Fruit fly (Drosophila melanogaster) whole organism, embryonic: Measurements from ENCODE around the gene Dis3.

Experiments used
- Ada2b ChIP-seq: fragments of 200-800 bp; sonication (Bioruptor generic); IDR thresholded peaks from 2 replicates; pipeline ENCODE4 v1.3.6; 2022; ENCODE audit warnings: missing biosample characterization, missing genetic modification characterization
- Antp ChIP-seq: fragments of 200-800 bp; sonication (Bioruptor generic); optimal IDR thresholded peaks from 3 replicates; lab custom pipeline; 2016; ENCODE audit warnings: missing biosample characterization, missing genetic modification characterization
- BEAF-32 ChIP-seq: fragments of 200-800 bp; sonication (Bioruptor generic); optimal IDR thresholded peaks from 3 replicates; lab custom pipeline; 2017; ENCODE audit warnings: missing biosample characterization, missing genetic modification characterization, mild to moderate bottlenecking, moderate library complexity, missing genetic modification reagents
- CG13123 ChIP-seq: fragments of 200-800 bp; sonication (Bioruptor generic); optimal IDR thresholded peaks from 2 replicates; lab custom pipeline; 2016; ENCODE audit warnings: missing biosample characterization, missing genetic modification characterization
- CG13775 ChIP-seq: fragments of 200-800 bp; sonication (Bioruptor generic); optimal IDR thresholded peaks from 3 replicates; lab custom pipeline; 2017; ENCODE audit warnings: missing biosample characterization, mild to moderate bottlenecking, missing genetic modification characterization
- CG16813 ChIP-seq: fragments of 200-800 bp; sonication (Bioruptor generic); IDR thresholded peaks from 3 replicates; pipeline ENCODE4 v1.3.6; 2022; ENCODE audit warnings: missing biosample characterization, missing genetic modification characterization; ENCODE audit not compliant: partially characterized antibody
- CG16863 ChIP-seq: fragments of 200-800 bp; sonication (Bioruptor generic); optimal IDR thresholded peaks from 3 replicates; lab custom pipeline; 2016; ENCODE audit warnings: missing biosample characterization, missing genetic modification characterization
- CG2199 ChIP-seq: fragments of 200-800 bp; sonication (Bioruptor generic); IDR thresholded peaks from 3 replicates; pipeline ENCODE4 v1.3.6; 2022; ENCODE audit warnings: missing biosample characterization, missing genetic modification characterization
- CG2202 ChIP-seq: fragments of 200-800 bp; sonication (Bioruptor generic); optimal IDR thresholded peaks from 2 replicates; lab custom pipeline; 2018; ENCODE audit warnings: missing biosample characterization, mild to moderate bottlenecking, missing genetic modification characterization
- CG2875 ChIP-seq: fragments of 200-800 bp; sonication (Bioruptor generic); optimal IDR thresholded peaks from 2 replicates; lab custom pipeline; 2017; ENCODE audit warnings: missing biosample characterization, mild to moderate bottlenecking, missing genetic modification characterization, missing genetic modification reagents
- CG4424 ChIP-seq: fragments of 200-800 bp; sonication (Bioruptor generic); optimal IDR thresholded peaks from 3 replicates; lab custom pipeline; 2016; ENCODE audit warnings: missing biosample characterization, missing genetic modification characterization
- CG6175 ChIP-seq: fragments of 200-800 bp; sonication (Bioruptor generic); IDR thresholded peaks from 3 replicates; pipeline ENCODE4 v1.3.6; 2022; ENCODE audit warnings: missing biosample characterization, missing genetic modification characterization
- CG6254 ChIP-seq: fragments of 200-800 bp; sonication (Bioruptor generic); optimal IDR thresholded peaks from 3 replicates; lab custom pipeline; 2017; ENCODE audit warnings: mild to moderate bottlenecking, missing biosample characterization, missing genetic modification reagents, missing genetic modification characterization
- CG6791 ChIP-seq: fragments of 200-800 bp; sonication (Bioruptor generic); IDR thresholded peaks from 3 replicates; pipeline ENCODE4 v1.3.6; 2022; ENCODE audit warnings: missing biosample characterization, missing genetic modification characterization; ENCODE audit not compliant: partially characterized antibody
- CG6813 ChIP-seq: fragments of 200-800 bp; sonication (Bioruptor generic); optimal IDR thresholded peaks from 2 replicates; lab custom pipeline; 2017; ENCODE audit warnings: missing biosample characterization, missing genetic modification characterization, mild to moderate bottlenecking, moderate library complexity, missing genetic modification reagents
- CG7357 ChIP-seq: fragments of 200-800 bp; sonication (Bioruptor generic); IDR thresholded peaks from 3 replicates; pipeline ENCODE4 v1.3.6; 2022; ENCODE audit warnings: missing biosample characterization, missing genetic modification characterization
- CG7372 ChIP-seq: fragments of 200-800 bp; sonication (Bioruptor generic); IDR thresholded peaks from 2 replicates; pipeline ENCODE4 v1.3.6; 2022; ENCODE audit warnings: missing biosample characterization, missing genetic modification characterization
- CG7928 ChIP-seq: fragments of 200-800 bp; sonication (Bioruptor generic); optimal IDR thresholded peaks from 2 replicates; lab custom pipeline; 2017; ENCODE audit warnings: missing biosample characterization, mild to moderate bottlenecking, missing genetic modification characterization
- CG8089 ChIP-seq: fragments of 200-800 bp; sonication (Bioruptor generic); optimal IDR thresholded peaks from 3 replicates; lab custom pipeline; 2016; ENCODE audit warnings: missing biosample characterization, missing genetic modification characterization
- CG9727 ChIP-seq: fragments of 200-800 bp; sonication (Bioruptor generic); optimal IDR thresholded peaks from 3 replicates; lab custom pipeline; 2017; ENCODE audit warnings: missing biosample characterization, mild to moderate bottlenecking, missing genetic modification characterization
- CG9797 ChIP-seq: fragments of 200-800 bp; sonication (Bioruptor generic); optimal IDR thresholded peaks from 3 replicates; lab custom pipeline; 2018; ENCODE audit warnings: missing biosample characterization, mild to moderate bottlenecking, missing genetic modification characterization
- CTCF ChIP-seq: fragments of 200-800 bp; sonication (Bioruptor generic); optimal IDR thresholded peaks from 2 replicates; lab custom pipeline; 2017; ENCODE audit warnings: missing biosample characterization, mild to moderate bottlenecking, missing genetic modification characterization, moderate library complexity
- D19A ChIP-seq: fragments of 200-800 bp; optimal IDR thresholded peaks from 3 replicates; lab custom pipeline; 2019; ENCODE audit warnings: missing biosample characterization, mild to moderate bottlenecking, missing genetic modification characterization, moderate library complexity
- Fer1 ChIP-seq: fragments of 200-800 bp; sonication (Bioruptor generic); optimal IDR thresholded peaks from 2 replicates; lab custom pipeline; 2017; ENCODE audit warnings: missing biosample characterization, mild to moderate bottlenecking, missing genetic modification characterization
- Max ChIP-seq: fragments of 200-800 bp; sonication (Bioruptor generic); optimal IDR thresholded peaks from 2 replicates; lab custom pipeline; 2016; ENCODE audit warnings: missing biosample characterization, mild to moderate bottlenecking, missing genetic modification characterization
- Meics ChIP-seq: fragments of 200-800 bp; sonication (Bioruptor generic); optimal IDR thresholded peaks from 2 replicates; lab custom pipeline; 2017; ENCODE audit warnings: missing biosample characterization, mild to moderate bottlenecking, missing genetic modification characterization
- Pdp1 ChIP-seq, 2 experiments: fragments of 200-800 bp; sonication (Bioruptor generic); optimal IDR thresholded peaks; 3 replicates each; lab custom pipeline; 2016; ENCODE audit warnings: missing biosample characterization in 2 of 2, missing genetic modification characterization in 2 of 2, mild to moderate bottlenecking in 1 of 2, moderate library complexity in 1 of 2
- Rfx ChIP-seq: fragments of 200-800 bp; sonication (Bioruptor generic); IDR thresholded peaks from 2 replicates; pipeline ENCODE4 v1.3.6; 2022; ENCODE audit warnings: missing biosample characterization, missing genetic modification characterization
- Sin3A ChIP-seq: fragments of >200 bp; optimal IDR thresholded peaks from 2 replicates; lab custom pipeline; 2018
- Xrp1 ChIP-seq: fragments of 200-800 bp; sonication (Bioruptor generic); IDR thresholded peaks from 2 replicates; pipeline ENCODE4 v1.3.6; 2022; ENCODE audit warnings: missing biosample characterization, missing genetic modification characterization
- ap ChIP-seq: fragments of 200-800 bp; sonication (Bioruptor generic); IDR thresholded peaks from 2 replicates; pipeline ENCODE4 v1.3.6; 2022; ENCODE audit warnings: missing biosample characterization, missing genetic modification characterization
- cas ChIP-seq: fragments of 200-800 bp; sonication (Bioruptor generic); IDR thresholded peaks from 2 replicates; pipeline ENCODE4 v1.3.6; 2022; ENCODE audit warnings: missing biosample characterization, missing genetic modification characterization
- cg ChIP-seq: fragments of 200-800 bp; sonication (Bioruptor generic); optimal IDR thresholded peaks from 3 replicates; lab custom pipeline; 2019; ENCODE audit warnings: missing biosample characterization, mild to moderate bottlenecking, missing genetic modification characterization, moderate library complexity
- dan ChIP-seq: fragments of 200-800 bp; sonication (Bioruptor generic); IDR thresholded peaks from 2 replicates; pipeline ENCODE4 v1.3.6; 2022; ENCODE audit warnings: missing biosample characterization, missing genetic modification characterization
- danr ChIP-seq: fragments of 200-800 bp; sonication (Bioruptor generic); IDR thresholded peaks from 2 replicates; pipeline ENCODE4 v1.3.6; 2022; ENCODE audit warnings: missing biosample characterization, missing genetic modification characterization
- esg ChIP-seq: fragments of 200-800 bp; sonication (Bioruptor generic); conservative IDR thresholded peaks from 2 replicates; pipeline ENCODE4 v1.3.6; 2022; ENCODE audit warnings: missing biosample characterization, missing genetic modification characterization
- eve ChIP-seq, 2 experiments: fragments of >200 bp; optimal IDR thresholded peaks; 2 replicates each; lab custom pipeline; 2017; ENCODE audit warnings: missing biosample characterization in 2 of 2, missing genetic modification characterization in 2 of 2
- grn ChIP-seq: fragments of 200-800 bp; sonication (Bioruptor generic); optimal IDR thresholded peaks from 3 replicates; lab custom pipeline; 2017; ENCODE audit warnings: missing biosample characterization, missing genetic modification characterization
- hb ChIP-seq: fragments of 200-800 bp; sonication (Bioruptor generic); IDR thresholded peaks from 3 replicates; pipeline ENCODE4 v1.3.6; 2022; ENCODE audit warnings: missing biosample characterization, missing genetic modification characterization; ENCODE audit not compliant: partially characterized antibody
- her ChIP-seq: fragments of 200-800 bp; sonication (Bioruptor generic); optimal IDR thresholded peaks from 2 replicates; lab custom pipeline; 2016; ENCODE audit warnings: missing biosample characterization, missing genetic modification characterization
- ind ChIP-seq: fragments of 200-800 bp; sonication (Bioruptor generic); optimal IDR thresholded peaks from 3 replicates; lab custom pipeline; 2016; ENCODE audit warnings: missing biosample characterization, missing genetic modification characterization
- insv ChIP-seq, 2 experiments: fragments of 200-800 bp; sonication (Bioruptor generic); optimal IDR thresholded peaks; 3 replicates each; lab custom pipeline; 2016 to 2018; ENCODE audit warnings: missing biosample characterization in 2 of 2, missing genetic modification characterization in 2 of 2
- jigr1 ChIP-seq: fragments of 200-800 bp; sonication (Bioruptor generic); IDR thresholded peaks from 3 replicates; pipeline ENCODE4 v1.3.6; 2022; ENCODE audit warnings: missing biosample characterization, missing genetic modification characterization
- kay ChIP-seq: fragments of 200-800 bp; sonication (Bioruptor generic); optimal IDR thresholded peaks from 2 replicates; lab custom pipeline; 2016; ENCODE audit warnings: missing biosample characterization, missing genetic modification characterization
- lmd ChIP-seq: fragments of 200-800 bp; sonication (Bioruptor generic); IDR thresholded peaks from 2 replicates; pipeline ENCODE4 v1.3.6; 2022; ENCODE audit warnings: missing biosample characterization, missing genetic modification characterization
- prd ChIP-seq, 3 experiments: fragments of >200 bp in 2 of 3; fragments of 200-800 bp in 1 of 3; sonication (Bioruptor generic) in 1 of 3; optimal IDR thresholded peaks in 2 of 3; IDR thresholded peaks in 1 of 3; 2 replicates in 2 of 3; 3 replicates in 1 of 3; pipeline versions ENCODE4 v1.3.6 to Lab custom; 2017 to 2022; ENCODE audit warnings: missing biosample characterization in 1 of 3, missing genetic modification characterization in 1 of 3
- sens-2 ChIP-seq: fragments of 200-800 bp; sonication (Bioruptor generic); IDR thresholded peaks from 2 replicates; pipeline ENCODE4 v1.3.6; 2022; ENCODE audit warnings: missing biosample characterization, missing genetic modification characterization
- usp ChIP-seq: fragments of >200 bp; optimal IDR thresholded peaks from 2 replicates; lab custom pipeline; 2017; ENCODE audit warnings: missing biosample characterization, missing genetic modification characterization
- zfh1 ChIP-seq: fragments of 200-800 bp; sonication (Bioruptor generic); IDR thresholded peaks from 3 replicates; pipeline ENCODE4 v1.3.6; 2022; ENCODE audit warnings: missing biosample characterization, missing genetic modification characterization

Gene Dis3

dm6 chr3R:24294784-24295555 is 38.3 kb upstream of the Dis3 start, which contains the start of gene crb (continued):
- peak; percentile 51 for TF ChIP-seq CG16813 (GFP tag; lab: Robert Waterston, UW)
- peak; percentile 42; the same call in 1 of the 2 replicates for TF ChIP-seq Ada2b (GFP tag; lab: Robert Waterston, UW)
- TF ChIP-seq cg: peak; percentile 85
- 0 out of 2 replicates have a peak, but pooled peaks have one; percentile 28 for TF ChIP-seq sens-2 (GFP tag; lab: Robert Waterston, UW)
- peak; percentile 80 for TF ChIP-seq CG6791 (GFP tag; lab: Robert Waterston, UW)
- no peak for TF ChIP-seq Sin3A (lab: Kevin White, UChicago)
- TF ChIP-seq CG13123 (GFP tag; lab: Kevin White, UChicago): peak; percentile 61
- TF ChIP-seq CG2875: peak; percentile 13
- TF ChIP-seq CG2199: 0 out of 3 replicates have a peak, but pooled peaks have one; percentile 56
- peak; percentile 68 for TF ChIP-seq her (GFP tag; lab: Kevin White, UChicago)
- TF ChIP-seq D19A (tag; lab: Kevin White, UChicago): no peak
- peak; percentile 55 to 85 for TF ChIP-seq Pdp1 (GFP tag; optimal IDR thresholded peaks at IDR 0.05; lab: Kevin White, UChicago)
- peak; percentile 31 for TF ChIP-seq ind
- TF ChIP-seq kay (GFP tag; lab: Kevin White, UChicago): peak; percentile 1
- peak; percentile 37; the same call in 1 of the 2 replicates for TF ChIP-seq lmd (GFP tag; lab: Robert Waterston, UW)
- peak; percentile 52 for TF ChIP-seq grn (GFP tag; lab: Kevin White, UChicago)
- TF ChIP-seq cas: no peak
- peak; percentile 6 for TF ChIP-seq CG8089 (GFP tag; lab: Kevin White, UChicago)
- peak; percentile 42 for TF ChIP-seq BEAF-32 (GFP tag; lab: Kevin White, UChicago)
- TF ChIP-seq CG9797 (GFP tag; lab: Kevin White, UChicago): peak; percentile 71
- TF ChIP-seq Meics (GFP tag; lab: Kevin White, UChicago): peak; percentile 64
- peak; percentile 54 for TF ChIP-seq Antp (GFP tag; lab: Kevin White, UChicago)
- no peak for TF ChIP-seq usp (GFP tag; lab: Kevin White, UChicago)
- peak; percentile 34 for TF ChIP-seq CG16863
- no peak for TF ChIP-seq CG6254 (GFP tag; lab: Kevin White, UChicago)
- TF ChIP-seq CG6813 (GFP tag; lab: Kevin White, UChicago): peak; percentile 20
- TF ChIP-seq esg (GFP tag; lab: Robert Waterston, UW): no peak
- no peak for TF ChIP-seq danr (GFP tag; lab: Robert Waterston, UW)
- TF ChIP-seq CG7372 (GFP tag; lab: Robert Waterston, UW): no peak
- TF ChIP-seq Fer1 (GFP tag; lab: Kevin White, UChicago): peak; percentile 58
- TF ChIP-seq CG7357 (GFP tag; lab: Robert Waterston, UW): no peak
- peak; percentile 66 for TF ChIP-seq Rfx (GFP tag; lab: Robert Waterston, UW)
- peak; percentile 43 for TF ChIP-seq Max (GFP tag; lab: Kevin White, UChicago)
- TF ChIP-seq ap (GFP tag; lab: Robert Waterston, UW): no peak
- TF ChIP-seq CG13775: peak; percentile 51
- no peak for TF ChIP-seq CTCF (GFP tag; lab: Kevin White, UChicago)
- peak; percentile 22 for TF ChIP-seq CG2202
- no peak for TF ChIP-seq CG7928 (GFP tag; lab: Kevin White, UChicago)
- peak; percentile 59 for TF ChIP-seq CG9727 (GFP tag; lab: Kevin White, UChicago)
- no peak for TF ChIP-seq prd (optimal IDR thresholded peaks at IDR 0.05; lab: Kevin White, UChicago)
- peak; percentile 40; the same call in 2 of the 3 replicates for TF ChIP-seq prd (GFP tag; IDR thresholded peaks at IDR 0.05; lab: Robert Waterston, UW)
- TF ChIP-seq CG6175 (GFP tag; lab: Robert Waterston, UW): no peak
- no peak for TF ChIP-seq dan (GFP tag; lab: Robert Waterston, UW)
- peak; percentile 67; the same call in 2 of the 3 replicates for TF ChIP-seq zfh1 (GFP tag; lab: Robert Waterston, UW)
- no peak for TF ChIP-seq jigr1 (GFP tag; lab: Robert Waterston, UW)
- peak; percentile 48 for TF ChIP-seq CG4424
- TF ChIP-seq insv (GFP tag; optimal IDR thresholded peaks at IDR 0.05; lab: Kevin White, UChicago): peak in 1 of 2 experiments; percentile 49
- TF ChIP-seq hb (GFP tag; lab: Robert Waterston, UW): 0 out of 3 replicates have a peak, but pooled peaks have one; percentile 57
- TF ChIP-seq eve (GFP tag; optimal IDR thresholded peaks at IDR 0.05; lab: Kevin White, UChicago): no peak
- TF ChIP-seq Xrp1: peak; percentile 61
